Fruit fly (Drosophila melanogaster) whole organism, embryonic: ENCODE results near the gene Srg3.
A peak's percentile ranks its signal among the peaks of the same experiment; 100 is the strongest.

ENCODE experiments used
- Adf1 ChIP-seq: fragments of 200-800 bp; sonication (Bioruptor generic); IDR thresholded peaks from 2 replicates; pipeline ENCODE4 v1.3.6; 2022; ENCODE audit warnings: missing biosample characterization, missing genetic modification characterization
- Atf3 ChIP-seq: fragments of 200-800 bp; sonication (Bioruptor generic); optimal IDR thresholded peaks from 3 replicates; lab custom pipeline; 2016; ENCODE audit warnings: missing biosample characterization, missing genetic modification characterization
- B-H1 ChIP-seq: fragments of 200-800 bp; sonication (Bioruptor generic); IDR thresholded peaks from 3 replicates; pipeline ENCODE4 v1.3.6; 2022; ENCODE audit warnings: missing biosample characterization, missing genetic modification characterization
- BEAF-32 ChIP-seq: fragments of 200-800 bp; sonication (Bioruptor generic); optimal IDR thresholded peaks from 3 replicates; lab custom pipeline; 2017; ENCODE audit warnings: missing biosample characterization, missing genetic modification characterization, mild to moderate bottlenecking, moderate library complexity, missing genetic modification reagents
- CG13624 ChIP-seq: fragments of 200-800 bp; sonication (Bioruptor generic); optimal IDR thresholded peaks from 2 replicates; lab custom pipeline; 2016; ENCODE audit warnings: missing biosample characterization, missing genetic modification characterization
- CG14667 ChIP-seq: fragments of 200-800 bp; sonication (Bioruptor generic); IDR thresholded peaks from 2 replicates; pipeline ENCODE4 v1.3.6; 2022; ENCODE audit warnings: missing biosample characterization, missing genetic modification characterization
- CG14965 ChIP-seq: fragments of 200-800 bp; sonication (Bioruptor generic); optimal IDR thresholded peaks from 2 replicates; lab custom pipeline; 2016; ENCODE audit warnings: missing biosample characterization, missing genetic modification characterization, borderline replicate concordance
- CG1529 ChIP-seq: fragments of 200-800 bp; sonication (Bioruptor generic); optimal IDR thresholded peaks from 3 replicates; lab custom pipeline; 2018; ENCODE audit warnings: missing biosample characterization, missing genetic modification characterization
- CG1602 ChIP-seq: fragments of 200-800 bp; sonication (Bioruptor generic); optimal IDR thresholded peaks from 3 replicates; lab custom pipeline; 2016; ENCODE audit warnings: missing biosample characterization, missing genetic modification characterization
- CG17385 ChIP-seq: fragments of 200-800 bp; sonication (Bioruptor generic); optimal IDR thresholded peaks from 3 replicates; lab custom pipeline; 2018; ENCODE audit warnings: missing biosample characterization, mild to moderate bottlenecking, missing genetic modification characterization
- CG17802 ChIP-seq: fragments of 200-800 bp; sonication (Bioruptor generic); optimal IDR thresholded peaks from 2 replicates; lab custom pipeline; 2018; ENCODE audit warnings: missing biosample characterization, mild to moderate bottlenecking, missing genetic modification characterization, moderate library complexity
- CG2120 ChIP-seq: fragments of 200-800 bp; sonication (Bioruptor generic); optimal IDR thresholded peaks from 3 replicates; lab custom pipeline; 2016; ENCODE audit warnings: missing biosample characterization, missing genetic modification characterization
- CG2678 ChIP-seq: fragments of 200-800 bp; sonication (Bioruptor generic); optimal IDR thresholded peaks from 3 replicates; lab custom pipeline; 2019; ENCODE audit warnings: missing biosample characterization, mild to moderate bottlenecking, missing genetic modification characterization, moderate library complexity
- CG30431 ChIP-seq: fragments of 200-800 bp; sonication (Bioruptor generic); optimal IDR thresholded peaks from 2 replicates; lab custom pipeline; 2017; ENCODE audit warnings: missing biosample characterization, missing genetic modification characterization
- CG34224 ChIP-seq: fragments of 200-800 bp; sonication (Bioruptor generic); IDR thresholded peaks from 3 replicates; pipeline ENCODE4 v1.3.6; 2022; ENCODE audit warnings: missing biosample characterization, missing genetic modification characterization; ENCODE audit not compliant: partially characterized antibody
- CG3838 ChIP-seq: fragments of 200-800 bp; sonication (Bioruptor generic); optimal IDR thresholded peaks from 3 replicates; lab custom pipeline; 2016; ENCODE audit warnings: missing biosample characterization, missing genetic modification characterization
- CG4424 ChIP-seq: fragments of 200-800 bp; sonication (Bioruptor generic); optimal IDR thresholded peaks from 3 replicates; lab custom pipeline; 2016; ENCODE audit warnings: missing biosample characterization, missing genetic modification characterization
- CG7928 ChIP-seq: fragments of 200-800 bp; sonication (Bioruptor generic); optimal IDR thresholded peaks from 2 replicates; lab custom pipeline; 2017; ENCODE audit warnings: missing biosample characterization, mild to moderate bottlenecking, missing genetic modification characterization
- CG8359 ChIP-seq: fragments of 200-800 bp; sonication (Bioruptor generic); optimal IDR thresholded peaks from 2 replicates; lab custom pipeline; 2017; ENCODE audit warnings: missing biosample characterization, mild to moderate bottlenecking, missing genetic modification characterization, borderline replicate concordance
- CG8478 ChIP-seq: fragments of >200 bp; optimal IDR thresholded peaks from 2 replicates; lab custom pipeline; 2018
- Dfd ChIP-seq, 2 experiments: fragments of >200 bp; optimal IDR thresholded peaks; 2 replicates each; lab custom pipeline; 2017; ENCODE audit warnings: missing biosample characterization in 2 of 2, missing genetic modification characterization in 2 of 2
- E2f2 ChIP-seq: fragments of 200-800 bp; sonication (Bioruptor generic); IDR thresholded peaks from 2 replicates; pipeline ENCODE4 v1.3.6; 2022; ENCODE audit warnings: missing biosample characterization, missing genetic modification characterization
- Fer3 ChIP-seq: fragments of 200-800 bp; sonication (Bioruptor generic); optimal IDR thresholded peaks from 2 replicates; lab custom pipeline; 2018; ENCODE audit warnings: missing biosample characterization, mild to moderate bottlenecking, missing genetic modification characterization, moderate library complexity
- Jarid2 ChIP-seq: fragments of 200-800 bp; sonication (Bioruptor generic); optimal IDR thresholded peaks from 3 replicates; lab custom pipeline; 2017; ENCODE audit warnings: mild to moderate bottlenecking, missing biosample characterization, missing genetic modification reagents, missing genetic modification characterization
- Med ChIP-seq: fragments of 200-800 bp; sonication (Bioruptor generic); peaks from one replicate; lab custom pipeline; 2016; ENCODE audit warnings: missing biosample characterization, missing genetic modification characterization, mild to moderate bottlenecking, inconsistent platforms, moderate library complexity
- NFAT ChIP-seq: fragments of 200-800 bp; sonication (Bioruptor generic); IDR thresholded peaks from 2 replicates; pipeline ENCODE4 v1.3.6; 2022; ENCODE audit warnings: missing biosample characterization, missing genetic modification characterization
- Trl ChIP-seq, 3 experiments: fragments of >200 bp in 2 of 3; fragments of 200-800 bp in 1 of 3; sonication (Bioruptor generic) in 1 of 3; optimal IDR thresholded peaks; 2 replicates in 1 of 3; 3 replicates in 2 of 3; lab custom pipeline; 2016 to 2017; ENCODE audit warnings: missing biosample characterization in 1 of 3, missing genetic modification characterization in 1 of 3
- ac ChIP-seq: fragments of 200-800 bp; sonication (Bioruptor generic); optimal IDR thresholded peaks from 3 replicates; lab custom pipeline; 2017; ENCODE audit warnings: missing biosample characterization, mild to moderate bottlenecking, missing genetic modification characterization
- amos ChIP-seq: fragments of 200-800 bp; sonication (Bioruptor generic); IDR thresholded peaks from 2 replicates; pipeline ENCODE4 v1.3.6; 2022; ENCODE audit warnings: missing biosample characterization, missing genetic modification characterization; ENCODE audit not compliant: partially characterized antibody
- bigmax ChIP-seq: fragments of 200-800 bp; sonication (Bioruptor generic); optimal IDR thresholded peaks from 2 replicates; lab custom pipeline; 2018; ENCODE audit warnings: missing biosample characterization, mild to moderate bottlenecking, missing genetic modification characterization
- br ChIP-seq: fragments of >200 bp; optimal IDR thresholded peaks from 2 replicates; lab custom pipeline; 2017
- cato ChIP-seq: fragments of 200-800 bp; sonication (Bioruptor generic); optimal IDR thresholded peaks from 2 replicates; lab custom pipeline; 2016; ENCODE audit warnings: missing biosample characterization, missing genetic modification characterization, borderline replicate concordance
- ci ChIP-seq: fragments of 200-800 bp; sonication (Bioruptor generic); IDR thresholded peaks from 3 replicates; pipeline ENCODE4 v1.3.6; 2022; ENCODE audit warnings: missing biosample characterization, missing genetic modification characterization
- corto ChIP-seq: fragments of 200-800 bp; sonication (Bioruptor generic); optimal IDR thresholded peaks from 2 replicates; lab custom pipeline; 2016; ENCODE audit warnings: missing biosample characterization, mild to moderate bottlenecking, missing genetic modification characterization, moderate library complexity
- cwo ChIP-seq: fragments of 200-800 bp; sonication (Bioruptor generic); optimal IDR thresholded peaks from 3 replicates; lab custom pipeline; 2017; ENCODE audit warnings: missing biosample characterization, missing genetic modification characterization, mild to moderate bottlenecking, moderate library complexity, missing genetic modification reagents
- grau ChIP-seq: fragments of 200-800 bp; optimal IDR thresholded peaks from 3 replicates; lab custom pipeline; 2019; ENCODE audit warnings: missing biosample characterization, mild to moderate bottlenecking, missing genetic modification characterization, moderate library complexity
- hth ChIP-seq: fragments of >200 bp; optimal IDR thresholded peaks from 2 replicates; lab custom pipeline; 2017; ENCODE audit warnings: inconsistent platforms
- lola ChIP-seq, 3 experiments: fragments of >200 bp in 2 of 3; fragments of 200-800 bp in 1 of 3; sonication (Bioruptor generic) in 1 of 3; optimal IDR thresholded peaks; 2 replicates each; lab custom pipeline; 2017 to 2019; ENCODE audit warnings: missing biosample characterization in 3 of 3, missing genetic modification characterization in 3 of 3, mild to moderate bottlenecking in 1 of 3, moderate library complexity in 1 of 3
- nau ChIP-seq: fragments of 200-800 bp; sonication (Bioruptor generic); optimal IDR thresholded peaks from 3 replicates; lab custom pipeline; 2017; ENCODE audit warnings: missing biosample characterization, mild to moderate bottlenecking, missing genetic modification characterization, missing genetic modification reagents
- nmo ChIP-seq: fragments of 200-800 bp; sonication (Bioruptor generic); optimal IDR thresholded peaks from 2 replicates; lab custom pipeline; 2018; ENCODE audit warnings: missing biosample characterization, mild to moderate bottlenecking, missing genetic modification characterization, moderate library complexity
- oc ChIP-seq: fragments of 200-800 bp; sonication (Bioruptor generic); optimal IDR thresholded peaks from 2 replicates; lab custom pipeline; 2018; ENCODE audit warnings: missing biosample characterization, mild to moderate bottlenecking, missing genetic modification characterization, moderate library complexity
- pan ChIP-seq, 4 experiments: fragments of >200 bp in 3 of 4; fragments of 200-800 bp in 1 of 4; sonication (Bioruptor generic) in 1 of 4; optimal IDR thresholded peaks in 3 of 4; IDR thresholded peaks in 1 of 4; 2 replicates each; pipeline versions ENCODE4 v1.3.6 to Lab custom; 2017 to 2022; ENCODE audit warnings: missing biosample characterization in 2 of 4, missing genetic modification characterization in 2 of 4, mixed read lengths in 1 of 4
- peb ChIP-seq: fragments of 200-800 bp; sonication (Bioruptor generic); IDR thresholded peaks from 2 replicates; pipeline ENCODE4 v1.3.6; 2022; ENCODE audit warnings: missing biosample characterization, missing genetic modification characterization
- pros ChIP-seq: fragments of 200-800 bp; sonication (Bioruptor generic); optimal IDR thresholded peaks from 3 replicates; lab custom pipeline; 2019; ENCODE audit warnings: missing biosample characterization, mild to moderate bottlenecking, missing genetic modification characterization, moderate library complexity
- seq ChIP-seq: fragments of 200-800 bp; sonication (Bioruptor generic); IDR thresholded peaks from 2 replicates; pipeline ENCODE4 v1.3.6; 2022; ENCODE audit warnings: missing biosample characterization, missing genetic modification characterization
- sr ChIP-seq: fragments of 200-800 bp; sonication (Bioruptor generic); IDR thresholded peaks from 3 replicates; pipeline ENCODE4 v1.3.6; 2022; ENCODE audit warnings: missing biosample characterization, missing genetic modification characterization
- tup ChIP-seq: fragments of 200-800 bp; sonication (Bioruptor generic); optimal IDR thresholded peaks from 2 replicates; lab custom pipeline; 2016; ENCODE audit warnings: missing biosample characterization, mild to moderate bottlenecking, missing genetic modification characterization, moderate library complexity
- wdn ChIP-seq: fragments of 200-800 bp; sonication (Bioruptor generic); IDR thresholded peaks from 2 replicates; pipeline ENCODE4 v1.3.6; 2022; ENCODE audit warnings: missing biosample characterization, missing genetic modification characterization
- z ChIP-seq: fragments of 200-800 bp; sonication (Bioruptor generic); IDR thresholded peaks from 3 replicates; pipeline ENCODE4 v1.3.6; 2022; ENCODE audit warnings: missing biosample characterization, missing genetic modification characterization

Srg3 gene

dm6 chr3L:9457619-9458092, 14.6 kb downstream of the Srg3 start, which contains the start of gene CG3437 (continued):
- TF ChIP-seq BEAF-32 (GFP tag; lab: Kevin White, UChicago) (peak; percentile 47), CG17802 (peak; percentile 93), pros (GFP tag; lab: Kevin White, UChicago) (peak; percentile 76), lola (GFP tag; optimal IDR thresholded peaks at IDR 0.05; lab: Kevin White, UChicago) (peak in 1 of 3 experiments; percentile 97), CG13624 (GFP tag; lab: Kevin White, UChicago) (peak; percentile 99), CG2120 (GFP tag; lab: Kevin White, UChicago) (peak; percentile 99), CG30431 (GFP tag; lab: Kevin White, UChicago) (peak; percentile 98), nau (GFP tag; lab: Kevin White, UChicago) (peak; percentile 98), hth (lab: Kevin White, UChicago) (no peak), CG14965 (peak; percentile 82), Fer3 (peak; percentile 99), Jarid2 (GFP tag; lab: Kevin White, UChicago) (peak; percentile 99), CG8478 (lab: Kevin White, UChicago) (no peak), CG7928 (GFP tag; lab: Kevin White, UChicago) (peak; percentile 96), Med (GFP tag; lab: Kevin White, UChicago) (peak; percentile 100), tup (peak; percentile 97), CG1529 (GFP tag; lab: Kevin White, UChicago) (peak; percentile 97), B-H1 (peak; percentile 99), Adf1 (GFP tag; lab: Robert Waterston, UW) (peak; percentile 90), CG34224 (GFP tag; lab: Robert Waterston, UW) (peak; percentile 39; the same call in 1 of the 3 replicates), CG8359 (GFP tag; lab: Kevin White, UChicago) (peak; percentile 94), corto (peak; percentile 97), CG4424 (GFP tag; lab: Kevin White, UChicago) (peak; percentile 98), E2f2 (GFP tag; lab: Robert Waterston, UW) (peak; percentile 89), CG14667 (GFP tag; lab: Robert Waterston, UW) (peak; percentile 99), CG2678 (peak; percentile 99), cwo (GFP tag; lab: Kevin White, UChicago) (peak; percentile 97), Dfd (GFP tag; optimal IDR thresholded peaks at IDR 0.05; lab: Kevin White, UChicago) (no peak), ci (GFP tag; lab: Robert Waterston, UW) (peak; percentile 100), pan (optimal IDR thresholded peaks at IDR 0.05; lab: Kevin White, UChicago) (no peak), pan (GFP tag; optimal IDR thresholded peaks at IDR 0.05 in 1 of 2, IDR thresholded peaks at IDR 0.05 in 1 of 2) (peak in 1 of 2 experiments; percentile 99), z (peak; percentile 82), nmo (GFP tag; lab: Kevin White, UChicago) (peak; percentile 99), bigmax (peak; percentile 77), cato (GFP tag; lab: Kevin White, UChicago) (peak; percentile 97), Trl (optimal IDR thresholded peaks at IDR 0.05; lab: Kevin White, UChicago) (no peak), Trl (GFP tag; optimal IDR thresholded peaks at IDR 0.05; lab: Kevin White, UChicago) (peak; percentile 99), CG17385 (GFP tag; lab: Kevin White, UChicago) (peak; percentile 98), seq (GFP tag; lab: Robert Waterston, UW) (peak; percentile 99), sr (GFP tag; lab: Robert Waterston, UW) (peak; percentile 98), ac (GFP tag; lab: Kevin White, UChicago) (peak; percentile 96), NFAT (peak; percentile 99), br (no peak), CG3838 (peak; percentile 96), wdn (GFP tag; lab: Robert Waterston, UW) (peak; percentile 98), Atf3 (GFP tag; lab: Kevin White, UChicago) (peak; percentile 98), oc (tag; lab: Kevin White, UChicago) (peak; percentile 98), amos (GFP tag; lab: Robert Waterston, UW) (peak; percentile 44; the same call in 1 of the 2 replicates), peb (GFP tag; lab: Robert Waterston, UW) (peak; percentile 98), CG1602 (peak; percentile 99), grau (tag; lab: Kevin White, UChicago) (peak; percentile 97)
